Worm (Caenorhabditis elegans) whole organism, young adult: ENCODE results near the gene tsp-12.

Experiments used
- B0035.1 ChIP-seq: sonication (generic microtip); optimal IDR thresholded peaks from 2 replicates; lab custom pipeline; 2016; ENCODE audit warnings: missing genetic modification characterization, mild to moderate bottlenecking, missing compliant biosample characterization, missing genotype, missing genetic modification reagents
- B0336.3 ChIP-seq: fragments of 200-800 bp; sonication (Bioruptor generic); IDR thresholded peaks from 2 replicates; pipeline ENCODE4 v1.3.6; 2022; ENCODE audit warnings: missing genetic modification characterization, missing compliant biosample characterization
- D2030.7 ChIP-seq: fragments of 200-800 bp; sonication (Bioruptor generic); IDR thresholded peaks from 2 replicates; pipeline ENCODE4 v1.3.6; 2022; ENCODE audit warnings: missing genetic modification reagents, missing genetic modification characterization, missing compliant biosample characterization
- F22D6.2 ChIP-seq: sonication (generic microtip); optimal IDR thresholded peaks from 2 replicates; lab custom pipeline; 2016; ENCODE audit warnings: mild to moderate bottlenecking, missing genetic modification characterization, missing compliant biosample characterization
- F33H1.4 ChIP-seq: fragments of 200-800 bp; sonication (Bioruptor generic); IDR thresholded peaks from 2 replicates; pipeline ENCODE4 v1.3.6; 2022; ENCODE audit warnings: missing genetic modification reagents, missing genetic modification characterization, missing compliant biosample characterization
- F37B4.10 ChIP-seq: fragments of 200-800 bp; sonication (Bioruptor generic); IDR thresholded peaks from 2 replicates; pipeline ENCODE4 v1.3.6; 2022; ENCODE audit warnings: missing genetic modification characterization, missing compliant biosample characterization
- F49E8.2 ChIP-seq: sonication (generic microtip); optimal IDR thresholded peaks from 3 replicates; lab custom pipeline; 2017; ENCODE audit warnings: missing genetic modification characterization, mild to moderate bottlenecking, missing compliant biosample characterization, antibody characterized with exemption, moderate library complexity; ENCODE audit not compliant: insufficient read depth
- T26A5.8 ChIP-seq: sonication (generic microtip); optimal IDR thresholded peaks from 2 replicates; lab custom pipeline; 2016; ENCODE audit warnings: missing genetic modification characterization, missing compliant biosample characterization
- ZK185.1 ChIP-seq: sonication (generic microtip); optimal IDR thresholded peaks from 2 replicates; lab custom pipeline; 2016; ENCODE audit warnings: mild to moderate bottlenecking, missing genetic modification characterization, missing compliant biosample characterization; ENCODE audit not compliant: poor library complexity, severe bottlenecking
- akir-1 ChIP-seq: fragments of 200-800 bp; sonication (Bioruptor generic); optimal IDR thresholded peaks from 2 replicates; lab custom pipeline; 2018; ENCODE audit warnings: mild to moderate bottlenecking, missing genetic modification characterization, moderate library complexity, missing compliant biosample characterization
- ama-1 ChIP-seq, 3 experiments: fragments of 150-350 bp in 1 of 3; sonication (generic microtip) in 2 of 3; optimal IDR thresholded peaks; 2 replicates each; lab custom pipeline; 2014 to 2018; ENCODE audit warnings: missing biosample characterization in 2 of 3, missing genetic modification characterization in 2 of 3, missing genetic modification reagents in 2 of 3
- aptf-2 ChIP-seq: fragments of 200-800 bp; sonication (Bioruptor generic); conservative IDR thresholded peaks from 2 replicates; pipeline ENCODE4 v1.3.6; 2022; ENCODE audit warnings: missing genetic modification reagents, missing genetic modification characterization, missing compliant biosample characterization
- attf-5 ChIP-seq: fragments of 200-800 bp; sonication (Bioruptor generic); optimal IDR thresholded peaks from 2 replicates; lab custom pipeline; 2018; ENCODE audit warnings: mild to moderate bottlenecking, missing genetic modification characterization, missing compliant biosample characterization
- bed-1 ChIP-seq: fragments of 200-800 bp; sonication (Bioruptor generic); IDR thresholded peaks from 2 replicates; pipeline ENCODE4 v1.3.6; 2022; ENCODE audit warnings: missing genetic modification reagents, missing genetic modification characterization, missing compliant biosample characterization
- cebp-1 ChIP-seq, 2 experiments: fragments of 200-800 bp in 1 of 2; sonication (Bioruptor generic) in 1 of 2; sonication (generic microtip) in 1 of 2; IDR thresholded peaks in 1 of 2; optimal IDR thresholded peaks in 1 of 2; 2 replicates each; pipeline versions ENCODE4 v1.3.6 to Lab custom; 2017 to 2022; ENCODE audit warnings: missing compliant biosample characterization in 2 of 2, missing genetic modification characterization in 2 of 2, mild to moderate bottlenecking in 1 of 2, missing genetic modification reagents in 1 of 2, moderate library complexity in 1 of 2
- ceh-27 ChIP-seq: fragments of 200-800 bp; sonication (Bioruptor generic); optimal IDR thresholded peaks from 2 replicates; lab custom pipeline; 2018; ENCODE audit warnings: mild to moderate bottlenecking, missing genetic modification characterization, moderate library complexity, missing compliant biosample characterization
- dpff-1 ChIP-seq: sonication (generic microtip); optimal IDR thresholded peaks from 2 replicates; lab custom pipeline; 2017; ENCODE audit warnings: mild to moderate bottlenecking, missing genetic modification characterization, missing compliant biosample characterization
- egrh-3 ChIP-seq: fragments of 200-800 bp; sonication (Bioruptor generic); IDR thresholded peaks from 2 replicates; pipeline ENCODE4 v1.3.6; 2022; ENCODE audit warnings: missing genetic modification reagents, missing genetic modification characterization, missing compliant biosample characterization
- gei-17 ChIP-seq: fragments of 200-800 bp; sonication (Bioruptor generic); optimal IDR thresholded peaks from 2 replicates; lab custom pipeline; 2018; ENCODE audit warnings: mild to moderate bottlenecking, missing genetic modification characterization, missing compliant biosample characterization
- lag-1 ChIP-seq: fragments of 200-800 bp; sonication (Bioruptor generic); IDR thresholded peaks from 2 replicates; pipeline ENCODE4 v1.3.6; 2022; ENCODE audit warnings: missing genetic modification reagents, missing genetic modification characterization, missing compliant biosample characterization
- lin-54 ChIP-seq: fragments of 200-800 bp; sonication (Bioruptor generic); optimal IDR thresholded peaks from 2 replicates; lab custom pipeline; 2018; ENCODE audit warnings: mild to moderate bottlenecking, missing genetic modification characterization, missing compliant biosample characterization
- lsl-1 ChIP-seq: fragments of 200-800 bp; sonication (Bioruptor generic); optimal IDR thresholded peaks from 2 replicates; lab custom pipeline; 2018; ENCODE audit warnings: mild to moderate bottlenecking, missing genetic modification characterization, moderate library complexity, missing compliant biosample characterization
- madf-10 ChIP-seq: sonication (generic microtip); optimal IDR thresholded peaks from 2 replicates; lab custom pipeline; 2016; ENCODE audit warnings: mild to moderate bottlenecking, missing genetic modification characterization, missing compliant biosample characterization
- mcd-1 ChIP-seq: fragments of 200-800 bp; sonication (Bioruptor generic); IDR thresholded peaks from 2 replicates; pipeline ENCODE4 v1.3.6; 2022; ENCODE audit warnings: missing genetic modification reagents, missing genetic modification characterization, missing compliant biosample characterization
- mxl-1 ChIP-seq: sonication (generic microtip); optimal IDR thresholded peaks from 2 replicates; lab custom pipeline; 2016; ENCODE audit warnings: missing genetic modification characterization, missing compliant biosample characterization
- nhr-120 ChIP-seq: fragments of 200-800 bp; sonication (Bioruptor generic); IDR thresholded peaks from 2 replicates; pipeline ENCODE4 v1.3.6; 2022; ENCODE audit warnings: missing genetic modification characterization, missing compliant biosample characterization
- nhr-179 ChIP-seq: sonication (generic microtip); optimal IDR thresholded peaks from 2 replicates; lab custom pipeline; 2016; ENCODE audit warnings: mild to moderate bottlenecking, missing genetic modification characterization, missing compliant biosample characterization
- pbrm-1 ChIP-seq: fragments of 200-800 bp; sonication (Bioruptor generic); IDR thresholded peaks from 2 replicates; pipeline ENCODE4 v1.3.6; 2022; ENCODE audit warnings: missing genetic modification reagents, missing genetic modification characterization, missing compliant biosample characterization
- pha-4 ChIP-seq: fragments of 150-350 bp; sonication (generic microtip); optimal IDR thresholded peaks from 2 replicates; lab custom pipeline; 2014; ENCODE audit warnings: missing biosample characterization, missing genetic modification reagents, missing genetic modification characterization
- sea-2 ChIP-seq: fragments of 200-800 bp; sonication (Bioruptor generic); IDR thresholded peaks from 2 replicates; pipeline ENCODE4 v1.3.6; 2022; ENCODE audit warnings: missing genetic modification characterization, missing compliant biosample characterization
- snpc-1.3 ChIP-seq: sonication (generic microtip); optimal IDR thresholded peaks from 2 replicates; lab custom pipeline; 2017; ENCODE audit warnings: missing genetic modification characterization, mild to moderate bottlenecking, missing compliant biosample characterization, antibody characterized with exemption, moderate library complexity, missing genotype, missing genetic modification reagents; ENCODE audit not compliant: insufficient read depth
- unc-130 ChIP-seq: sonication (generic microtip); optimal IDR thresholded peaks from 2 replicates; lab custom pipeline; 2016; ENCODE audit warnings: missing genetic modification reagents, missing genetic modification characterization, missing compliant biosample characterization
- ztf-18 ChIP-seq: sonication (generic microtip); optimal IDR thresholded peaks from 2 replicates; lab custom pipeline; 2016; ENCODE audit warnings: missing genotype, mild to moderate bottlenecking, missing genetic modification characterization, missing compliant biosample characterization
- ztf-22 ChIP-seq: fragments of 200-800 bp; sonication (Bioruptor generic); optimal IDR thresholded peaks from 2 replicates; lab custom pipeline; 2018; ENCODE audit warnings: mild to moderate bottlenecking, missing genetic modification characterization, moderate library complexity, missing compliant biosample characterization
- ztf-25 ChIP-seq: fragments of 200-800 bp; sonication (Bioruptor generic); IDR thresholded peaks from 2 replicates; pipeline ENCODE4 v1.3.6; 2022; ENCODE audit warnings: missing genetic modification reagents, missing genetic modification characterization, missing compliant biosample characterization

The tsp-12 gene

ce11 chrIV:10150552-10151004 lies at the start of gene tsp-12:
Gene tsp-12, minus strand, starts transcription at chrIV:10150602.
- TF ChIP-seq F37B4.10 (GFP tag; lab: Robert Waterston, UW) (no peak), lag-1 (GFP tag; lab: Robert Waterston, UW) (no peak), lin-54 (GFP tag; lab: Kevin White, UChicago) (no peak), ama-1 (optimal IDR thresholded peaks at IDR 0.05; lab: Kevin White, UChicago) (no peak), ama-1 (GFP tag; optimal IDR thresholded peaks at IDR 0.05; lab: Kevin White, UChicago) (no peak), egrh-3 (GFP tag; lab: Robert Waterston, UW) (no peak), madf-10 (tag; lab: Kevin White, UChicago) (no peak), F22D6.2 (no peak), gei-17 (GFP tag; lab: Kevin White, UChicago) (no peak), sea-2 (GFP tag; lab: Robert Waterston, UW) (no peak), D2030.7 (GFP tag; lab: Robert Waterston, UW) (no peak)

DNA sequence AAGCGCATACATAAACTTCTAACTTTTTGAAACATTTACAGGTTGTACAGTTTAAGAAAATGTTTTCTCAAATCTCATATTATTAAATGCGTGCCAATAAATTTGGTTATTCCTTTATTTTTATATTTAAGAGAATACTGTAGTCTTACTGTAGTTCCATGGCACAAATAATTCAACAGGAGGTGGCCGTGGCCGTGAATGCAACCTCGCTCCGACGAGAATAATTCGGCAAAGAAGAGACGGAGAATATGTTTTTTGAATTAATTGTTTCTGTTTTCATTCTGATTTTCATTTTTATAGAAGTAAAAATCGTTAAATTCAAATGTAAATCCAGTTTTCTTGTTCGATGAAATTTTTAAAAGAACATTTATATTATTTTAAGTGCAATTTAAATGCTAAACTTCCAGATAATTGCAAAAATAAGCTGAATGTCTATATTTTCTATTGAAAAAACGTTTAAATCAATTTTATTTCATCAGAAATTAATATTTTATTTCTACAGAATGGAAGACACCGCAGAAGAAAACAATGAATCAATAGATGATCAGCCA lies 47.0 kb upstream of the tsp-12 start, which contains the start of gene gon-4:
gon-4 (plus strand) TSS at position 501 of the 551 bp plus-strand sequence.
- peak; percentile 16 for TF ChIP-seq ceh-27 (GFP tag; lab: Kevin White, UChicago)
- TF ChIP-seq mcd-1 (GFP tag; lab: Robert Waterston, UW): peak; percentile 42; the same call in 1 of the 2 replicates
- TF ChIP-seq unc-130 (GFP tag; lab: Kevin White, UChicago): peak; percentile 18
- TF ChIP-seq attf-5 (GFP tag; lab: Kevin White, UChicago): peak; percentile 41
- peak; percentile 59 for TF ChIP-seq lsl-1 (GFP tag; lab: Kevin White, UChicago)
- TF ChIP-seq ZK185.1: no peak

DNA sequence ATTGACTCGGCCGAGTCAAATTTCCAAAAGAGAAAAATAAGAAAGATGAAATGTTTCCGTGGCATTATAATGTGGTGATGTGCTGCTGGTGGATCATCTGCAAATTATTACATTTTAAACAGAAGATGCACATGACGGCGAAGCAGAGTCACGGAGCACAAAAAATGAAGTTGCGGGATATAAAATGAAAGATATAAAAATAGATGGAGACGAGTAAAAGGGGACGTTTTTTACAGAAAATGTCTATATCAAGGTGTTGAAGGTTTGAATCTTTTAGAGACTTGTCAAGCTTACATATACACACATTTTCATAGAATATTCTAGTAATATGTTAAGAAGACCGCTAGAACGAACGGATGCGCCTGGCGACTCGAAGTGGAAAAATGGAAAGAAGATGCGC lies 43.9 kb upstream of the tsp-12 start, which contains the start of gene ptrg-1:
ptrg-1 (minus strand) TSS at position 101 of the 400 bp plus-strand sequence.
- TF ChIP-seq dpff-1 (tag; lab: Kevin White, UChicago): no peak
- no peak for TF ChIP-seq F33H1.4 (GFP tag; lab: Robert Waterston, UW)
- no peak for TF ChIP-seq ztf-25 (GFP tag; lab: Robert Waterston, UW)
- no peak for TF ChIP-seq bed-1 (GFP tag; lab: Robert Waterston, UW)
- TF ChIP-seq aptf-2: no peak
- no peak for TF ChIP-seq ZK185.1
- TF ChIP-seq, all 124 proteins: peak for 0

DNA sequence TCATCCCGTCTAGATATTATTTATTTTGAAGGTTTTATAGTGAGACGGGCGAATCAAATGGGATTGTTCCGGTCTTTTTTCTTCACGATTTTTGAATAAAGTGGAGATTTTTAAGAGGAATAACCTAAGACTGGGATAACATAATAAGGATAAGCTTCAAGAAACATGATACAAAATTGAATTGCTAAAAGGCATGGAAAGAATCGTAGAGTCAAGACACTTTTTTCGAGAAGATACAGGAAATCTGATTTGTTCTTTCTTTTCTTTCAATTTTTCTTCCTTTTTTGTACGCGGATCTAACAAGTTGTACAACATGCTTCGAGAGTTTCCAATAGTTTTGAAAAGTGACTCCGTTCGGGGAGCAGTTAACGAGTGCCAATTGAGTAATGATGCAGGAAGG lies 41.1 kb upstream of the tsp-12 start:
- no peak for TF ChIP-seq lin-54 (GFP tag; lab: Kevin White, UChicago)
- no peak for TF ChIP-seq akir-1 (GFP tag; lab: Kevin White, UChicago)
- no peak for TF ChIP-seq D2030.7 (GFP tag; lab: Robert Waterston, UW)
- TF ChIP-seq pbrm-1: no peak
- TF ChIP-seq nhr-120 (GFP tag; lab: Robert Waterston, UW): no peak
- TF ChIP-seq ceh-27 (GFP tag; lab: Kevin White, UChicago): no peak
- TF ChIP-seq mcd-1 (GFP tag; lab: Robert Waterston, UW): no peak
- no peak for TF ChIP-seq nhr-179 (tag; lab: Kevin White, UChicago)
- no peak for TF ChIP-seq F49E8.2
- no peak for TF ChIP-seq B0336.3 (GFP tag; lab: Robert Waterston, UW)
- TF ChIP-seq T26A5.8 (tag; lab: Kevin White, UChicago): no peak
- no peak for TF ChIP-seq B0035.1 (tag; lab: Kevin White, UChicago)
- TF ChIP-seq mxl-1 (tag; lab: Kevin White, UChicago): no peak
- TF ChIP-seq ztf-18 (tag; lab: Kevin White, UChicago): no peak
- TF ChIP-seq snpc-1.3 (tag; lab: Kevin White, UChicago): no peak
- no peak for TF ChIP-seq pha-4 (tag; lab: Kevin White, UChicago)
- no peak for TF ChIP-seq cebp-1 (GFP tag; IDR thresholded peaks at IDR 0.05; lab: Robert Waterston, UW)
- TF ChIP-seq cebp-1 (tag; optimal IDR thresholded peaks at IDR 0.05; lab: Kevin White, UChicago): no peak
- TF ChIP-seq ztf-22 (GFP tag; lab: Kevin White, UChicago): no peak
- TF ChIP-seq sea-2 (GFP tag; lab: Robert Waterston, UW): no peak
